Worm (Caenorhabditis elegans) whole organism, L4 larva: Measurements from ENCODE around the gene jhdm-1.

Experiments
- D1046.2 ChIP-seq: fragments of 200-800 bp; sonication (Bioruptor generic); IDR thresholded peaks from 2 replicates; pipeline ENCODE4 v1.3.6; 2022; ENCODE audit warnings: missing genetic modification characterization, missing compliant biosample characterization
- F10B5.3 ChIP-seq: sonication (generic microtip); optimal IDR thresholded peaks from 2 replicates; lab custom pipeline; 2016; ENCODE audit warnings: mild to moderate bottlenecking, missing genetic modification characterization, missing compliant biosample characterization
- F44E2.7 ChIP-seq: fragments of 200-800 bp; sonication (Bioruptor generic); IDR thresholded peaks from 2 replicates; pipeline ENCODE4 v2.1.2; 2022; ENCODE audit warnings: missing genetic modification characterization, missing compliant biosample characterization
- F49E8.2 ChIP-seq: sonication (generic microtip); optimal IDR thresholded peaks from 2 replicates; lab custom pipeline; 2016; ENCODE audit warnings: missing compliant biosample characterization, mild to moderate bottlenecking, missing genetic modification characterization, borderline replicate concordance
- R02D3.7 ChIP-seq: fragments of 150-350 bp; sonication (generic microtip); optimal IDR thresholded peaks from 3 replicates; lab custom pipeline; 2014; ENCODE audit warnings: missing biosample characterization, missing genetic modification characterization
- T20F7.1 ChIP-seq: fragments of 200-800 bp; sonication (Bioruptor generic); optimal IDR thresholded peaks from 2 replicates; lab custom pipeline; 2018; ENCODE audit warnings: mild to moderate bottlenecking, missing genetic modification characterization, missing compliant biosample characterization
- Y48G9A.11 ChIP-seq: fragments of 200-800 bp; sonication (Bioruptor generic); IDR thresholded peaks from 2 replicates; pipeline ENCODE4 v1.3.6; 2022; ENCODE audit warnings: missing genetic modification reagents, missing genetic modification characterization, missing compliant biosample characterization
- Y5F2A.4 ChIP-seq: fragments of 200-800 bp; sonication (Bioruptor generic); optimal IDR thresholded peaks from 2 replicates; lab custom pipeline; 2018; ENCODE audit warnings: mild to moderate bottlenecking, missing genetic modification characterization, missing compliant biosample characterization
- Y75B8A.6 ChIP-seq: fragments of 200-800 bp; sonication (Bioruptor generic); IDR thresholded peaks from 2 replicates; pipeline ENCODE4 v1.3.6; 2022; ENCODE audit warnings: missing genetic modification reagents, missing genetic modification characterization, missing compliant biosample characterization
- ZK337.2 ChIP-seq: fragments of 200-800 bp; sonication (Bioruptor generic); IDR thresholded peaks from 2 replicates; pipeline ENCODE4 v1.3.6; 2022; ENCODE audit warnings: missing genetic modification reagents, missing genetic modification characterization, missing compliant biosample characterization
- ZK546.5 ChIP-seq, 2 experiments: sonication (generic microtip); optimal IDR thresholded peaks; 2 replicates each; lab custom pipeline; 2017; ENCODE audit warnings: missing biosample characterization in 2 of 2, missing genetic modification characterization in 2 of 2
- aly-2 ChIP-seq: sonication (generic microtip); optimal IDR thresholded peaks from 2 replicates; lab custom pipeline; 2018; ENCODE audit warnings: missing biosample characterization, missing genetic modification characterization
- ama-1 ChIP-seq: fragments of 150-350 bp; optimal IDR thresholded peaks from 2 replicates; lab custom pipeline; 2014; ENCODE audit warnings: inconsistent platforms, mixed read lengths
- arid-1 ChIP-seq: fragments of 200-800 bp; sonication (Bioruptor generic); conservative IDR thresholded peaks from 2 replicates; pipeline ENCODE4 v1.3.6; 2022; ENCODE audit warnings: missing genetic modification reagents, missing genetic modification characterization, missing compliant biosample characterization
- ceh-28 ChIP-seq: fragments of 150-350 bp; optimal IDR thresholded peaks from 2 replicates; lab custom pipeline; 2014; ENCODE audit warnings: missing biosample characterization, missing genetic modification reagents, missing genetic modification characterization
- ceh-44 ChIP-seq: fragments of 200-800 bp; sonication (Bioruptor generic); IDR thresholded peaks from 2 replicates; pipeline ENCODE4 v1.3.6; 2022; ENCODE audit warnings: missing genetic modification reagents, missing genetic modification characterization, missing compliant biosample characterization
- ceh-62 ChIP-seq: sonication (generic microtip); optimal IDR thresholded peaks from 2 replicates; lab custom pipeline; 2017; ENCODE audit warnings: missing biosample characterization, missing genetic modification characterization
- ctbp-1 ChIP-seq: fragments of 200-800 bp; sonication (Bioruptor generic); IDR thresholded peaks from 2 replicates; pipeline ENCODE4 v1.3.6; 2022; ENCODE audit warnings: missing genetic modification reagents, missing genetic modification characterization, missing compliant biosample characterization
- daf-16 ChIP-seq, 3 experiments: sonication (generic microtip); optimal IDR thresholded peaks; 2 replicates each; lab custom pipeline; 2016 to 2017; ENCODE audit warnings: missing genetic modification characterization in 3 of 3, missing genetic modification reagents in 3 of 3, mild to moderate bottlenecking in 2 of 3, missing compliant biosample characterization in 2 of 3, missing biosample characterization in 1 of 3, moderate library complexity in 1 of 3
- daf-8 ChIP-seq: fragments of 200-800 bp; sonication (Bioruptor generic); IDR thresholded peaks from 2 replicates; pipeline ENCODE4 v1.3.6; 2022; ENCODE audit warnings: missing genetic modification characterization, missing compliant biosample characterization
- dmd-6 ChIP-seq: fragments of 200-800 bp; sonication (Bioruptor generic); IDR thresholded peaks from 2 replicates; pipeline ENCODE4 v1.3.6; 2022; ENCODE audit warnings: missing genetic modification reagents, missing genetic modification characterization, missing compliant biosample characterization
- dmd-8 ChIP-seq: fragments of 200-800 bp; sonication (Bioruptor generic); IDR thresholded peaks from 2 replicates; pipeline ENCODE4 v1.3.6; 2022; ENCODE audit warnings: missing genetic modification characterization, missing compliant biosample characterization
- duxl-1 ChIP-seq: sonication (generic microtip); optimal IDR thresholded peaks from 2 replicates; lab custom pipeline; 2016; ENCODE audit warnings: mild to moderate bottlenecking, missing genetic modification characterization, moderate library complexity, missing compliant biosample characterization; ENCODE audit not compliant: poor library complexity
- egl-27 ChIP-seq: sonication (generic microtip); optimal IDR thresholded peaks from 3 replicates; lab custom pipeline; 2017; ENCODE audit warnings: missing biosample characterization, missing genetic modification reagents, missing genetic modification characterization
- egl-43 ChIP-seq: fragments of 200-800 bp; sonication (Bioruptor generic); IDR thresholded peaks from 2 replicates; pipeline ENCODE4 v1.3.6; 2022; ENCODE audit warnings: missing genetic modification reagents, missing genetic modification characterization, missing compliant biosample characterization
- fkh-10 ChIP-seq: fragments of 150-350 bp; optimal IDR thresholded peaks from 2 replicates; lab custom pipeline; 2014; ENCODE audit warnings: missing biosample characterization, missing genetic modification reagents, missing genetic modification characterization
- fos-1 ChIP-seq: fragments of 150-350 bp; optimal IDR thresholded peaks from 2 replicates; lab custom pipeline; 2014; ENCODE audit warnings: missing biosample characterization, missing genetic modification characterization
- hlh-11 ChIP-seq: fragments of 200-800 bp; sonication (Bioruptor generic); optimal IDR thresholded peaks from 2 replicates; lab custom pipeline; 2018; ENCODE audit warnings: mild to moderate bottlenecking, missing genetic modification characterization, missing compliant biosample characterization
- hlh-30 ChIP-seq: sonication (generic microtip); optimal IDR thresholded peaks from 2 replicates; lab custom pipeline; 2017; ENCODE audit warnings: antibody characterized with exemption, mild to moderate bottlenecking, missing genetic modification characterization, missing compliant biosample characterization; ENCODE audit not compliant: insufficient read depth
- hmg-1.1 ChIP-seq: fragments of 200-800 bp; sonication (Bioruptor generic); IDR thresholded peaks from 2 replicates; pipeline ENCODE4 v1.3.6; 2022; ENCODE audit warnings: missing genetic modification reagents, missing genetic modification characterization, missing compliant biosample characterization
- lsy-2 ChIP-seq, 2 experiments: fragments of 150-350 bp in 1 of 2; sonication (generic microtip) in 1 of 2; optimal IDR thresholded peaks; 2 replicates each; lab custom pipeline; 2014 to 2017; ENCODE audit warnings: missing biosample characterization in 2 of 2, missing genetic modification characterization in 2 of 2
- madf-9 ChIP-seq: fragments of 200-800 bp; sonication (Bioruptor generic); conservative IDR thresholded peaks from 2 replicates; pipeline ENCODE4 v1.3.6; 2022; ENCODE audit warnings: missing genetic modification reagents, missing genetic modification characterization, missing compliant biosample characterization
- mdl-1 ChIP-seq, 2 experiments: fragments of 150-350 bp in 1 of 2; sonication (generic microtip) in 1 of 2; optimal IDR thresholded peaks; 2 replicates each; lab custom pipeline; 2014 to 2017; ENCODE audit warnings: missing biosample characterization in 2 of 2, missing genetic modification characterization in 2 of 2
- mdt-29 ChIP-seq: fragments of 200-800 bp; sonication (Bioruptor generic); IDR thresholded peaks from 2 replicates; pipeline ENCODE4 v1.3.6; 2022; ENCODE audit warnings: missing genetic modification reagents, missing genetic modification characterization, missing compliant biosample characterization
- mep-1 ChIP-seq: fragments of 150-350 bp; sonication (generic microtip); optimal IDR thresholded peaks from 3 replicates; lab custom pipeline; 2014; ENCODE audit warnings: missing biosample characterization, missing genetic modification characterization
- mxl-2 ChIP-seq: fragments of 200-800 bp; sonication (Bioruptor generic); conservative IDR thresholded peaks from 2 replicates; pipeline ENCODE4 v1.3.6; 2022; ENCODE audit warnings: missing genetic modification reagents, missing genetic modification characterization, missing compliant biosample characterization
- nhr-10 ChIP-seq: fragments of 150-350 bp; optimal IDR thresholded peaks from 2 replicates; lab custom pipeline; 2014; ENCODE audit warnings: missing biosample characterization, missing genetic modification characterization
- nhr-102 ChIP-seq: sonication (generic microtip); optimal IDR thresholded peaks from 2 replicates; lab custom pipeline; 2016; ENCODE audit warnings: mild to moderate bottlenecking, missing genetic modification characterization, moderate library complexity, missing compliant biosample characterization
- nhr-28 ChIP-seq: fragments of 150-350 bp; optimal IDR thresholded peaks from 2 replicates; lab custom pipeline; 2014; ENCODE audit warnings: missing biosample characterization, missing genetic modification characterization
- nhr-48 ChIP-seq: sonication (generic microtip); optimal IDR thresholded peaks from 2 replicates; lab custom pipeline; 2016; ENCODE audit warnings: mild to moderate bottlenecking, missing genetic modification characterization, missing compliant biosample characterization
- nhr-6 ChIP-seq: fragments of 150-350 bp; optimal IDR thresholded peaks from 2 replicates; lab custom pipeline; 2014; ENCODE audit warnings: missing biosample characterization, missing genetic modification characterization
- nhr-77 ChIP-seq: fragments of 150-350 bp; optimal IDR thresholded peaks from 2 replicates; lab custom pipeline; 2014; ENCODE audit warnings: missing biosample characterization, missing genetic modification characterization
- pha-4 ChIP-seq, 2 experiments: fragments of 150-350 bp in 1 of 2; fragments of 200-800 bp in 1 of 2; sonication (Bioruptor generic) in 1 of 2; IDR thresholded peaks in 1 of 2; optimal IDR thresholded peaks in 1 of 2; 2 replicates each; pipeline versions ENCODE4 v1.3.6 to Lab custom; 2014 to 2022; ENCODE audit warnings: missing genetic modification characterization in 2 of 2, missing genetic modification reagents in 2 of 2, missing biosample characterization in 1 of 2, missing compliant biosample characterization in 1 of 2
- php-3 ChIP-seq: fragments of 200-800 bp; sonication (Bioruptor generic); IDR thresholded peaks from 2 replicates; pipeline ENCODE4 v1.3.6; 2022; ENCODE audit warnings: missing genetic modification reagents, missing genetic modification characterization, missing compliant biosample characterization
- set-16 ChIP-seq: fragments of 200-800 bp; sonication (Bioruptor generic); IDR thresholded peaks from 2 replicates; pipeline ENCODE4 v1.3.6; 2022; ENCODE audit warnings: missing genetic modification reagents, missing genetic modification characterization, missing compliant biosample characterization
- snpc-1.2 ChIP-seq: fragments of 200-800 bp; sonication (Bioruptor generic); IDR thresholded peaks from 2 replicates; pipeline ENCODE4 v1.3.6; 2022; ENCODE audit warnings: missing genetic modification reagents, missing genetic modification characterization, missing compliant biosample characterization
- tra-1 ChIP-seq: fragments of 200-800 bp; sonication (Bioruptor generic); IDR thresholded peaks from 2 replicates; pipeline ENCODE4 v1.3.6; 2022; ENCODE audit warnings: missing genetic modification reagents, missing genetic modification characterization, missing compliant biosample characterization
- vab-7 ChIP-seq: fragments of 200-800 bp; sonication (Bioruptor generic); IDR thresholded peaks from 2 replicates; pipeline ENCODE4 v1.3.6; 2022; ENCODE audit warnings: missing genetic modification reagents, missing genetic modification characterization, missing compliant biosample characterization
- zag-1 ChIP-seq: fragments of 150-350 bp; optimal IDR thresholded peaks from 2 replicates; lab custom pipeline; 2014; ENCODE audit warnings: missing biosample characterization, missing genetic modification characterization
- zip-2 ChIP-seq: fragments of 150-350 bp; optimal IDR thresholded peaks from 2 replicates; lab custom pipeline; 2014; ENCODE audit warnings: missing biosample characterization, missing genetic modification characterization
- ztf-11 ChIP-seq: fragments of 150-350 bp; optimal IDR thresholded peaks from 2 replicates; lab custom pipeline; 2014; ENCODE audit warnings: missing biosample characterization, missing genetic modification characterization

jhdm-1 gene

DNA sequence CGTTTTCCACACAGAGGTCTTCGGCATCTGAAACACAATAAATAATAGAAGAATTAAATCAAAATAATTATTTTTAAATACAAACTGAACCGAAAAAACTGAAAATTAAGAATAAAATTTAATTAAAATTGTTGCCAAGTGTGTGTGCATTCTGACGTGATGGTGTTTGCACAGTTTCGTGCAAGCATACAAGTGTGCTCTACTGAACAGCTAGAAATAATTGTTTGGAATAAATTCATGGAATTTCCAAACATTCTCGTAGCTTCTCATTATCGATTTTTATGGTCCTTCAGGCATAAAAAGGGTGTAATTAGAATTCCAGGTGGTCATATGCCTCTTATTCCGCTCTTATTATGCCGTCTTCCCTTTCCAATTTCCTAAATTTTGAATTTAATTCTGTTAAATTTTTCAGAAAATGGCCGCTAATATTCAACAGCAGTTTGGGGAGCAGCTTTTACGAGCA lies 22.5 kb upstream of the jhdm-1 start, which contains the start of the genes mrps-17 and txdc-9:
Gene mrps-17, minus strand, starts transcription at position 33 of the 463 bp plus-strand sequence.
Gene txdc-9, plus strand, starts transcription at position 413 of the 463 bp plus-strand sequence.
- TF ChIP-seq duxl-1 (no peak), ceh-28 (no peak), mdt-29 (no peak), daf-8 (no peak), nhr-48 (tag; lab: Kevin White, UChicago) (no peak), nhr-10 (tag; lab: Kevin White, UChicago) (no peak), ama-1 (lab: Kevin White, UChicago) (no peak), ctbp-1 (GFP tag; lab: Robert Waterston, UW) (no peak), dmd-6 (GFP tag; lab: Robert Waterston, UW) (peak; percentile 8; the same call in 1 of the 2 replicates), madf-9 (no peak), mdl-1 (tag; optimal IDR thresholded peaks at IDR 0.05; lab: Kevin White, UChicago) (peak in 1 of 2 experiments; percentile 19), daf-16 (GFP tag; optimal IDR thresholded peaks at IDR 0.05; lab: Kevin White, UChicago) (no peak), daf-16 (tag; optimal IDR thresholded peaks at IDR 0.05; lab: Kevin White, UChicago) (no peak), set-16 (GFP tag; lab: Robert Waterston, UW) (no peak), egl-43 (GFP tag; lab: Robert Waterston, UW) (no peak), aly-2 (tag; lab: Kevin White, UChicago) (no peak), ZK546.5 (tag; optimal IDR thresholded peaks at IDR 0.05; lab: Kevin White, UChicago) (no peak), nhr-77 (peak; percentile 56), fos-1 (tag; lab: Kevin White, UChicago) (no peak), vab-7 (GFP tag; lab: Robert Waterston, UW) (no peak), F44E2.7 (GFP tag; lab: Robert Waterston, UW) (no peak), ceh-62 (no peak), R02D3.7 (tag; lab: Kevin White, UChicago) (no peak), dmd-8 (GFP tag; lab: Robert Waterston, UW) (no peak), tra-1 (GFP tag; lab: Robert Waterston, UW) (no peak), zip-2 (tag; lab: Kevin White, UChicago) (no peak), hlh-11 (peak; percentile 42), nhr-28 (peak; percentile 52), mep-1 (tag; lab: Kevin White, UChicago) (no peak), Y5F2A.4 (no peak), ztf-11 (tag; lab: Kevin White, UChicago) (no peak), fkh-10 (GFP tag; lab: Kevin White, UChicago) (peak; percentile 30), F49E8.2 (tag; lab: Kevin White, UChicago) (no peak), D1046.2 (GFP tag; lab: Robert Waterston, UW) (no peak), T20F7.1 (GFP tag; lab: Kevin White, UChicago) (no peak), egl-27 (no peak), arid-1 (no peak; the same call in 1 of the 2 replicates), php-3 (GFP tag; lab: Robert Waterston, UW) (no peak), lsy-2 (tag; optimal IDR thresholded peaks at IDR 0.05; lab: Kevin White, UChicago) (peak; percentile 17 to 92), Y48G9A.11 (GFP tag; lab: Robert Waterston, UW) (no peak), ZK337.2 (GFP tag; lab: Robert Waterston, UW) (no peak), Y75B8A.6 (GFP tag; lab: Robert Waterston, UW) (no peak), pha-4 (GFP tag; IDR thresholded peaks at IDR 0.05; lab: Robert Waterston, UW) (no peak), pha-4 (tag; optimal IDR thresholded peaks at IDR 0.05; lab: Kevin White, UChicago) (peak; percentile 58), nhr-6 (tag; lab: Kevin White, UChicago) (peak; percentile 84), hlh-30 (tag; lab: Kevin White, UChicago) (no peak), F10B5.3 (tag; lab: Kevin White, UChicago) (no peak), ceh-44 (no peak), nhr-102 (no peak), snpc-1.2 (GFP tag; lab: Robert Waterston, UW) (no peak), mxl-2 (no peak), zag-1 (tag; lab: Kevin White, UChicago) (no peak), hmg-1.1 (GFP tag; lab: Robert Waterston, UW) (peak; percentile 61)
